Fruit fly (Drosophila melanogaster): ENCODE data around the gene ru.

Gene ru

dm6 chr3L:1334571-1335427, 35.6 kb upstream of the ru start, which contains the start of the genes Hmbs and CG2211 (continued):
- TF ChIP-seq caup (GFP tag; optimal IDR thresholded peaks at IDR 0.05; ENCODE audit: severe bottlenecking) (peak; percentile 86), eyg (GFP tag; optimal IDR thresholded peaks at IDR 0.05) (peak; percentile 75), CG11696 (GFP tag; IDR thresholded peaks at IDR 0.05) (peak; percentile 73), Nf-YA (GFP tag; IDR thresholded peaks at IDR 0.05) (peak; percentile 77), fd64A (GFP tag; optimal IDR thresholded peaks at IDR 0.05) (no peak), CG6689 (GFP tag; IDR thresholded peaks at IDR 0.05) (peak; percentile 80), Ptx1 (GFP tag; IDR thresholded peaks at IDR 0.05) (peak; percentile 87), Atf3 (GFP tag; optimal IDR thresholded peaks at IDR 0.05) (peak; percentile 80), CG9797 (GFP tag; optimal IDR thresholded peaks at IDR 0.05) (peak; percentile 98), CG11456 (GFP tag; IDR thresholded peaks at IDR 0.05) (peak; percentile 87; the same call in 2 of the 3 replicates), CG1529 (GFP tag; optimal IDR thresholded peaks at IDR 0.05) (peak; percentile 44), CG10366 (GFP tag; IDR thresholded peaks at IDR 0.05) (peak; percentile 84), CG1233 (GFP tag; optimal IDR thresholded peaks at IDR 0.05) (peak; percentile 80), D (optimal IDR thresholded peaks at IDR 0.05) (no peak), D (GFP tag; optimal IDR thresholded peaks at IDR 0.05) (peak; percentile 63), CG12299 (tag; optimal IDR thresholded peaks at IDR 0.05) (peak; percentile 22), mld (GFP tag; IDR thresholded peaks at IDR 0.05; ENCODE audit: partially characterized antibody) (no peak), Xbp1 (GFP tag; optimal IDR thresholded peaks at IDR 0.05) (peak; percentile 91), hkb (optimal IDR thresholded peaks at IDR 0.05) (peak; percentile 67), hkb (GFP tag; IDR thresholded peaks at IDR 0.05) (peak; percentile 89), ranshi (GFP tag; IDR thresholded peaks at IDR 0.05) (peak; percentile 84), CG30020 (tag; optimal IDR thresholded peaks at IDR 0.05) (peak; percentile 81), croc (GFP tag; conservative IDR thresholded peaks at IDR 0.05) (peak; percentile 52; the same call in 1 of the 3 replicates), CG13424 (tag; optimal IDR thresholded peaks at IDR 0.05) (peak; percentile 92), HLHmδ (GFP tag; optimal IDR thresholded peaks at IDR 0.05) (peak; percentile 65), row (GFP tag; IDR thresholded peaks at IDR 0.05) (peak; percentile 96), CG12744 (GFP tag; optimal IDR thresholded peaks at IDR 0.05) (peak; percentile 85), CG8388 (GFP tag; optimal IDR thresholded peaks at IDR 0.05) (peak; percentile 65), CG8478 (optimal IDR thresholded peaks at IDR 0.05) (no peak), CG3281 (GFP tag; optimal IDR thresholded peaks at IDR 0.05) (peak; percentile 86), CG30431 (GFP tag; optimal IDR thresholded peaks at IDR 0.05) (peak; percentile 61), jing (GFP tag; optimal IDR thresholded peaks at IDR 0.05) (no peak), CG10565 (GFP tag; optimal IDR thresholded peaks at IDR 0.05) (peak; percentile 73), HLH3B (GFP tag; IDR thresholded peaks at IDR 0.05) (peak; percentile 84), Bteb2 (GFP tag; optimal IDR thresholded peaks at IDR 0.05) (peak; percentile 83), tgo (GFP tag; IDR thresholded peaks at IDR 0.05) (peak; percentile 83), z (GFP tag; IDR thresholded peaks at IDR 0.05) (no peak), Dbx (GFP tag; IDR thresholded peaks at IDR 0.05) (peak; percentile 91), cwo (GFP tag; optimal IDR thresholded peaks at IDR 0.05) (peak; percentile 78), Hmx (GFP tag; optimal IDR thresholded peaks at IDR 0.05) (peak; percentile 72), onecut (GFP tag; IDR thresholded peaks at IDR 0.05) (peak; percentile 72), CG12942 (GFP tag; optimal IDR thresholded peaks at IDR 0.05) (peak; percentile 90), CG9817 (tag; optimal IDR thresholded peaks at IDR 0.05) (peak; percentile 81), CG12155 (GFP tag; optimal IDR thresholded peaks at IDR 0.05) (peak; percentile 86), CG9609 (GFP tag; optimal IDR thresholded peaks at IDR 0.05) (peak; percentile 89), NC2β (GFP tag; optimal IDR thresholded peaks at IDR 0.05) (peak; percentile 90), CG6272 (GFP tag; IDR thresholded peaks at IDR 0.05) (peak; percentile 84), emc (GFP tag; optimal IDR thresholded peaks at IDR 0.05) (peak; percentile 68), vfl (GFP tag; optimal IDR thresholded peaks at IDR 0.05) (peak; percentile 85), BtbVII (GFP tag; optimal IDR thresholded peaks at IDR 0.05) (peak; percentile 41)

Measured in whole organism, embryonic.